Fruit fly (Drosophila melanogaster) S2 (cell line): Measurements from ENCODE around the gene sowah.

Experiments
- CG8478 ChIP-seq: fragments of >200 bp; optimal IDR thresholded peaks from 2 replicates; lab custom pipeline; 2018
- CTCF ChIP-seq, 2 experiments: fragments of >200 bp; optimal IDR thresholded peaks; 2 replicates each; lab custom pipeline; 2018

DNA sequence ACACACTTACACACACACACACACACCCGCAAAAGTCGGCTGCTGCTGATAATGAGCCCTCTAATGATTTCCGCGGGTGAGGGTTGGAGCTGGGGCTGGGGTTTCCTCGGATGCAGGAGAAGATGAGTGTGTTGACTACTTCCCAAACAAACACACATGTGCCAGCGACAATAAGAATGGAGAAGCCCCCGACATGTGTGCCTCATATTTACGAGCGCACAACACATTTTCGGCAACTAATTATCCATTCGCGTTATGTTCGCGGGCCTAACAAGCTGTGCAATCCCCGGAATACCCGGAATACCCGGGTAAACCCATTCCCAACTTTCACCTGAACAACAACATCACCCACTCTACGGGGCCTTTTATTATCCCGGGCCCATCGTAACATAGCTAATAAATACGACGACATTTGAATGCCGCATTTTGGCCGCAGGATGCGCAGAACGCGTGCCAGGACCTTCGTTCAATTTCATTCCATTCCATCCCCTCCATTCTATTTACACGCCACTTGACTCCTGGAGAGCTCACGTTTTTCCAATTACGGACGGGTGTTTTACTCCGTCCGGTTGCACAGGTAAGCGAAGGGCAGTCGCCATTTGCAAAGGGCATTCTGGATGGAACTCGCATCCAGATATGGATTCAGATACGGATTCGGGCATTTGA is 6.1 kb downstream of the sowah start:
- TF ChIP-seq CG8478 (lab: Kevin White, UChicago): no peak
- TF ChIP-seq CTCF (optimal IDR thresholded peaks at IDR 0.05; lab: Kevin White, UChicago): no peak
